Worm (Caenorhabditis elegans) whole organism, L4/young adult: ENCODE data around the gene F43G6.4.

Experiments used
- W03F9.2 ChIP-seq: fragments of 150-350 bp; optimal IDR thresholded peaks from 2 replicates; lab custom pipeline; 2014; ENCODE audit warnings: missing biosample characterization, missing genetic modification characterization
- dao-5 ChIP-seq: sonication (generic microtip); optimal IDR thresholded peaks from 2 replicates; lab custom pipeline; 2016; ENCODE audit warnings: missing genotype, missing genetic modification characterization, moderate library complexity, missing compliant biosample characterization
- him-1 ChIP-seq: sonication (generic microtip); optimal IDR thresholded peaks from 2 replicates; lab custom pipeline; 2016; ENCODE audit warnings: missing genotype, missing genetic modification reagents, missing genetic modification characterization, missing compliant biosample characterization

DNA sequence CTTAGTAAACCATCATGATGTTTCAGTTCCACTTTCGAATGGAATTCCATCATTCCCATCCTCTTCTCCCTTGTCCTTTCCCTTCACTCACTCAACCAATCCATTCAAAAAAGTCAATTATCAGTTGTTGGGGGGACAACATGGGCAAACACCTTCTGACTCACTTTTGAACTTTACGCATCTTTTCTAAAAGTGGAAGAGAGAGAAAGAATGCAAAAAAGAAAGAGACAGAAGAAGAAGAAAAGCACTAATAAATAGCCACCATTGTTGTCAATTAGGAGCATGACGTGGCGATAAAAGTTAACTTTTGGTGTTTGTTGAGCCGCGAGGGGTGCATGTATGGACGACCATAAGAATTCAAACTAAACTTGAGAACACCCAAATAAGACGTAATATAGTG is 2.5 kb upstream of the F43G6.4 start:
- TF ChIP-seq him-1 (tag; lab: Kevin White, UChicago) (no peak), W03F9.2 (tag; lab: Kevin White, UChicago) (no peak), dao-5 (no peak)
